Fruit fly (Drosophila melanogaster): ENCODE measurements around the gene Duba.

DNA sequence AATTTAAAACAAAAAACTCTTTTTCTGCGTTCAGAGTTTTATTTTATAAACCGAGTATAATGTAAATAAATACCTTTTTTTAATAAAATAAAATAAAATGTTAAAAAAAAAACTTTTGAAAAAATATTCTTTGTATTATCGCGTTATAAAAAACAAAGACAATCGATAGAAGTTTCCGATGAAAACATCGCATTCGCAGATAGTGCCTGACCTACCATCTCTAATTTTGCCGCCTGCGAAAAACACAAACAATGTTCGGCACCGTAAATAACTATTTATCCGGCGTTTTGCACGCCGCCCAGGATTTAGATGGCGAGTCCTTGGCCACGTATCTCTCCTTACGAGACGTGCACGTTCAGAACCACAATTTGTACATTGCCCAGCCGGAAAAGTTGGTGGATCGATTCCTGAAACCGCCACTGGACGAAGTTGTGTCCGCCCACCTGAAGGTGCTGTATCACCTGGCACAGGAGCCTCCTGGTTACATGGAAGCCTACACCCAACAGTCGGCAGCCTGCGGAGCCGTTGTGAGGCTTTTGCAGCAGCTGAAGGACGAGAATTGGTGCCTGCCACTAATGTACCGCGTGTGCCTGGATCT is 17.1 kb upstream of the Duba start, which contains the start of gene PCID2:
- TF ChIP-seq Sox102F (GFP tag; optimal IDR thresholded peaks at IDR 0.05) (no peak), Hr39 (GFP tag; optimal IDR thresholded peaks at IDR 0.05) (no peak), Lpt (GFP tag; optimal IDR thresholded peaks at IDR 0.05) (no peak), CG6792 (GFP tag; optimal IDR thresholded peaks at IDR 0.05) (no peak), Ets21C (GFP tag; optimal IDR thresholded peaks at IDR 0.05) (no peak), CG16779 (tag; optimal IDR thresholded peaks at IDR 0.05) (no peak), CG8119 (GFP tag; IDR thresholded peaks at IDR 0.05) (no peak), fd85E (GFP tag; optimal IDR thresholded peaks at IDR 0.05) (no peak)

Data from whole organism, prepupa.